Worm (Caenorhabditis elegans): ENCODE data around the gene gtr-1.
A peak's percentile ranks its signal among the peaks of the same experiment; 100 is the strongest.

Gene gtr-1

ce11 chrX:802478-802877 is at the start of gene gtr-1:
Gene gtr-1, plus strand, starts transcription at chrX:802778.
- TF ChIP-seq ceh-6 (GFP tag; optimal IDR thresholded peaks at IDR 0.05) (no peak), ceh-19 (GFP tag; optimal IDR thresholded peaks at IDR 0.05) (no peak), rnt-1 (tag; optimal IDR thresholded peaks at IDR 0.05) (no peak)

ce11 chrX:759634-760033 is 42.9 kb upstream of the gtr-1 start, which contains the start of gene aex-3:
Gene aex-3, minus strand, starts transcription at chrX:759734.
- TF ChIP-seq pha-2 (tag; optimal IDR thresholded peaks at IDR 0.05) (no peak), unc-3 (GFP tag; conservative IDR thresholded peaks at IDR 0.05) (no peak), unc-3 (tag; optimal IDR thresholded peaks at IDR 0.05) (no peak), K09A11.1 (tag; optimal IDR thresholded peaks at IDR 0.05; ENCODE audit: insufficient read depth) (no peak), C08G9.2 (tag; optimal IDR thresholded peaks at IDR 0.05) (no peak)

ce11 chrX:760579-760978 is 42.0 kb upstream of the gtr-1 start:
- TF ChIP-seq ceh-19 (GFP tag; optimal IDR thresholded peaks at IDR 0.05) (peak; percentile 9), Y22D7AL.16 (tag; optimal IDR thresholded peaks at IDR 0.05) (no peak), pax-1 (tag; optimal IDR thresholded peaks at IDR 0.05) (no peak), pha-4 (tag; optimal IDR thresholded peaks at IDR 0.05) (no peak), nfya-1 (tag; optimal IDR thresholded peaks at IDR 0.05) (peak; percentile 38), unc-42 (tag; optimal IDR thresholded peaks at IDR 0.05) (peak; percentile 42), unc-55 (GFP tag; optimal IDR thresholded peaks at IDR 0.05) (no peak), ceh-2 (tag; optimal IDR thresholded peaks at IDR 0.05) (no peak), hlh-13 (GFP tag; optimal IDR thresholded peaks at IDR 0.05) (no peak), hlh-8 (tag; optimal IDR thresholded peaks at IDR 0.05) (no peak), gmeb-2 (tag; optimal IDR thresholded peaks at IDR 0.05) (no peak), mec-3 (tag; optimal IDR thresholded peaks at IDR 0.05; ENCODE audit: borderline replicate concordance) (no peak), fax-1 (tag; optimal IDR thresholded peaks at IDR 0.05) (no peak), elt-4 (tag; optimal IDR thresholded peaks at IDR 0.05) (no peak), ceh-9 (tag; optimal IDR thresholded peaks at IDR 0.05) (no peak), nhr-11 (tag; optimal IDR thresholded peaks at IDR 0.05) (no peak), ceh-31 (tag; optimal IDR thresholded peaks at IDR 0.05) (peak; percentile 9), ceh-22 (tag; optimal IDR thresholded peaks at IDR 0.05) (no peak), sox-4 (tag; optimal IDR thresholded peaks at IDR 0.05) (peak; percentile 20), zip-5 (tag; optimal IDR thresholded peaks at IDR 0.05) (no peak), pat-9 (tag; optimal IDR thresholded peaks at IDR 0.05) (no peak), eyg-1 (tag; optimal IDR thresholded peaks at IDR 0.05) (no peak), ceh-48 (tag; optimal IDR thresholded peaks at IDR 0.05) (peak; percentile 40), ceh-45 (GFP tag; IDR thresholded peaks at IDR 0.05) (no peak), odd-2 (tag; optimal IDR thresholded peaks at IDR 0.05) (no peak), unc-86 (tag; optimal IDR thresholded peaks at IDR 0.05) (peak; percentile 60), ceh-24 (tag; optimal IDR thresholded peaks at IDR 0.05) (no peak), tbx-2 (tag; optimal IDR thresholded peaks at IDR 0.05) (no peak), pag-3 (tag; optimal IDR thresholded peaks at IDR 0.05; ENCODE audit: borderline replicate concordance) (no peak), ref-2 (tag; optimal IDR thresholded peaks at IDR 0.05) (no peak)

DNA sequence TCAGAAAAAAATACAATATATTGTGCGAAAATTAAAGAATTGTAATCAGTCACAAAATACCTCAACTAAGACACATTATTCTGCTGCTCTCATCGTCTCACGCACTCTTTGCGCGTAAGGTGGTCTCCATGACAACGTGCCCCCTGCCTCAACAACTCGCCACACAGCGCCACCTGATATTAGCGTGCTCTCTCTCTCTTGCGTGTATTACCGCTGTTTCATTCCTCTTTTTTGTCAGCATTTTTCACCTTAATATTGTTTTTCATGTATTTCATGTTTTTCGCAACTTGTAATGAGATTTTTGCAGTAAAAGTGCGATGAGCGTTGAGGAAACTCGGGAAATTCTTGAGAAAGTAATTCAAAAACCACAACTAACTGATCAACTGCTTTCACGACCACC is 39.1 kb upstream of the gtr-1 start, which contains the start of gene dyf-11:
Gene dyf-11 (plus strand): TSS at position 301 of the 400 bp plus-strand sequence.
- TF ChIP-seq ceh-30 (tag; optimal IDR thresholded peaks at IDR 0.05) = no peak
- TF ChIP-seq dmd-4 (tag; optimal IDR thresholded peaks at IDR 0.05; ENCODE audit: borderline replicate concordance) = no peak
- TF ChIP-seq hlh-13 (GFP tag; optimal IDR thresholded peaks at IDR 0.05) = no peak
- no peak for TF ChIP-seq ceh-9 (tag; optimal IDR thresholded peaks at IDR 0.05)
- no peak for TF ChIP-seq fax-1 (tag; optimal IDR thresholded peaks at IDR 0.05)
- peak; percentile 2 for TF ChIP-seq ceh-14 (tag; optimal IDR thresholded peaks at IDR 0.05)
- no peak for TF ChIP-seq sox-4 (tag; optimal IDR thresholded peaks at IDR 0.05)
